Worm (Caenorhabditis elegans) whole organism, mixed stage, embryonic: Measurements from ENCODE around the gene C35D10.1.
A peak's percentile ranks its signal among the peaks of the same experiment; 100 is the strongest.

Experiments used
- M03D4.4 ChIP-seq: sonication (generic microtip); optimal IDR thresholded peaks from 2 replicates; lab custom pipeline; 2017; ENCODE audit warnings: mild to moderate bottlenecking, missing genetic modification characterization, missing compliant biosample characterization
- bed-3 ChIP-seq: fragments of 200-800 bp; sonication (Bioruptor generic); optimal IDR thresholded peaks from 3 replicates; lab custom pipeline; 2018; ENCODE audit warnings: mild to moderate bottlenecking, missing genetic modification characterization, moderate library complexity, missing compliant biosample characterization
- blmp-1 ChIP-seq: fragments of 150-350 bp; optimal IDR thresholded peaks from 2 replicates; lab custom pipeline; 2014; ENCODE audit warnings: missing biosample characterization, missing genetic modification characterization
- ceh-39 ChIP-seq: fragments of 150-350 bp; optimal IDR thresholded peaks from 2 replicates; lab custom pipeline; 2014; ENCODE audit warnings: missing biosample characterization, missing genetic modification characterization
- ceh-43 ChIP-seq: fragments of 200-800 bp; sonication (Bioruptor generic); optimal IDR thresholded peaks from 2 replicates; lab custom pipeline; 2018; ENCODE audit warnings: mild to moderate bottlenecking, missing genetic modification characterization, moderate library complexity, missing compliant biosample characterization
- ceh-83 ChIP-seq: fragments of 200-800 bp; sonication (Bioruptor generic); optimal IDR thresholded peaks from 2 replicates; lab custom pipeline; 2018; ENCODE audit warnings: mild to moderate bottlenecking, missing genetic modification characterization, missing compliant biosample characterization
- ces-1 ChIP-seq: fragments of 150-350 bp; optimal IDR thresholded peaks from 2 replicates; lab custom pipeline; 2014; ENCODE audit warnings: missing biosample characterization, missing genetic modification reagents, missing genetic modification characterization
- cnd-1 ChIP-seq: fragments of 200-800 bp; sonication (Bioruptor generic); optimal IDR thresholded peaks from 2 replicates; lab custom pipeline; 2018; ENCODE audit warnings: mild to moderate bottlenecking, missing genetic modification characterization, missing compliant biosample characterization
- drap-1 ChIP-seq: fragments of 200-800 bp; sonication (Bioruptor generic); optimal IDR thresholded peaks from 3 replicates; lab custom pipeline; 2018; ENCODE audit warnings: mild to moderate bottlenecking, missing genetic modification characterization, missing compliant biosample characterization
- elt-1 ChIP-seq: sonication (generic microtip); optimal IDR thresholded peaks from 2 replicates; lab custom pipeline; 2017; ENCODE audit warnings: missing genetic modification characterization, mild to moderate bottlenecking, missing compliant biosample characterization, antibody characterized with exemption, moderate library complexity, borderline replicate concordance; ENCODE audit not compliant: insufficient read depth
- elt-3 ChIP-seq: fragments of 150-350 bp; optimal IDR thresholded peaks from 2 replicates; lab custom pipeline; 2014; ENCODE audit warnings: missing biosample characterization, missing genetic modification characterization
- flh-1 ChIP-seq: fragments of 200-800 bp; sonication (Bioruptor generic); optimal IDR thresholded peaks from 2 replicates; lab custom pipeline; 2018; ENCODE audit warnings: mild to moderate bottlenecking, missing genetic modification characterization, moderate library complexity, missing compliant biosample characterization
- ham-2 ChIP-seq: fragments of 200-800 bp; sonication (Bioruptor generic); optimal IDR thresholded peaks from 2 replicates; lab custom pipeline; 2018; ENCODE audit warnings: mild to moderate bottlenecking, missing genetic modification characterization, missing compliant biosample characterization
- hlh-1 ChIP-seq: fragments of 150-350 bp; optimal IDR thresholded peaks from 2 replicates; lab custom pipeline; 2014; ENCODE audit warnings: missing biosample characterization, missing genetic modification reagents, missing genetic modification characterization
- lin-13 ChIP-seq: fragments of 150-350 bp; optimal IDR thresholded peaks from 2 replicates; lab custom pipeline; 2014; ENCODE audit warnings: missing biosample characterization, missing genetic modification characterization
- lin-32 ChIP-seq: fragments of 200-800 bp; sonication (Bioruptor generic); optimal IDR thresholded peaks from 2 replicates; lab custom pipeline; 2018; ENCODE audit warnings: mild to moderate bottlenecking, missing genetic modification characterization, missing compliant biosample characterization
- lsy-2 ChIP-seq: fragments of 150-350 bp; optimal IDR thresholded peaks from 2 replicates; lab custom pipeline; 2014; ENCODE audit warnings: missing biosample characterization, missing genetic modification characterization
- mab-5 ChIP-seq: fragments of 150-350 bp; optimal IDR thresholded peaks from 2 replicates; lab custom pipeline; 2014; ENCODE audit warnings: missing biosample characterization, missing genetic modification characterization
- mep-1 ChIP-seq: fragments of 150-350 bp; optimal IDR thresholded peaks from 2 replicates; lab custom pipeline; 2017; ENCODE audit warnings: missing biosample characterization, missing genetic modification reagents, missing genetic modification characterization, inconsistent platforms
- mls-2 ChIP-seq: sonication (generic microtip); optimal IDR thresholded peaks from 2 replicates; lab custom pipeline; 2016; ENCODE audit warnings: mild to moderate bottlenecking, missing genetic modification characterization, moderate library complexity, missing compliant biosample characterization
- nhr-12 ChIP-seq: fragments of 150-350 bp; optimal IDR thresholded peaks from 2 replicates; lab custom pipeline; 2014; ENCODE audit warnings: missing biosample characterization, missing genetic modification characterization
- nhr-2 ChIP-seq: fragments of 150-350 bp; optimal IDR thresholded peaks from 2 replicates; lab custom pipeline; 2014; ENCODE audit warnings: missing biosample characterization, missing genetic modification characterization
- nhr-237 ChIP-seq: fragments of 150-350 bp; optimal IDR thresholded peaks from 2 replicates; lab custom pipeline; 2014; ENCODE audit warnings: missing biosample characterization, missing genetic modification characterization
- nhr-28 ChIP-seq: fragments of 150-350 bp; optimal IDR thresholded peaks from 2 replicates; lab custom pipeline; 2014; ENCODE audit warnings: missing biosample characterization, missing genetic modification characterization
- nhr-76 ChIP-seq: sonication (generic microtip); optimal IDR thresholded peaks from 2 replicates; lab custom pipeline; 2017; ENCODE audit warnings: missing biosample characterization, missing genetic modification characterization
- pha-4 ChIP-seq: fragments of 150-350 bp; optimal IDR thresholded peaks from 2 replicates; lab custom pipeline; 2018; ENCODE audit warnings: missing biosample characterization, missing genetic modification reagents, missing genetic modification characterization
- sem-2 ChIP-seq: fragments of 200-800 bp; sonication (Bioruptor generic); optimal IDR thresholded peaks from 2 replicates; lab custom pipeline; 2018; ENCODE audit warnings: mild to moderate bottlenecking, missing genetic modification characterization, missing compliant biosample characterization
- snpc-4 ChIP-seq: fragments of 150-350 bp; optimal IDR thresholded peaks from 2 replicates; lab custom pipeline; 2014; ENCODE audit warnings: missing biosample characterization, missing genetic modification characterization
- sptf-1 ChIP-seq: sonication (generic microtip); optimal IDR thresholded peaks from 2 replicates; lab custom pipeline; 2017; ENCODE audit warnings: mild to moderate bottlenecking, missing genetic modification characterization, moderate library complexity, missing compliant biosample characterization
- tbx-8 ChIP-seq: fragments of 200-800 bp; sonication (Bioruptor generic); optimal IDR thresholded peaks from 2 replicates; lab custom pipeline; 2018; ENCODE audit warnings: mild to moderate bottlenecking, missing genetic modification characterization, moderate library complexity, missing compliant biosample characterization
- unc-120 ChIP-seq: sonication (generic microtip); optimal IDR thresholded peaks from 2 replicates; lab custom pipeline; 2017; ENCODE audit warnings: missing genetic modification characterization, missing compliant biosample characterization; ENCODE audit not compliant: poor library complexity, severe bottlenecking
- unc-39 ChIP-seq: fragments of 150-350 bp; optimal IDR thresholded peaks from 2 replicates; lab custom pipeline; 2014; ENCODE audit warnings: missing biosample characterization, missing genetic modification characterization
- unc-62 ChIP-seq: fragments of 150-350 bp; optimal IDR thresholded peaks from 2 replicates; lab custom pipeline; 2014; ENCODE audit warnings: missing biosample characterization, missing genetic modification reagents, missing genetic modification characterization
- zip-8 ChIP-seq: fragments of 150-350 bp; optimal IDR thresholded peaks from 2 replicates; lab custom pipeline; 2014; ENCODE audit warnings: missing biosample characterization, missing genetic modification characterization
- ztf-11 ChIP-seq: fragments of 150-350 bp; optimal IDR thresholded peaks from 2 replicates; lab custom pipeline; 2014; ENCODE audit warnings: missing biosample characterization, missing genetic modification characterization

The C35D10.1 gene

DNA sequence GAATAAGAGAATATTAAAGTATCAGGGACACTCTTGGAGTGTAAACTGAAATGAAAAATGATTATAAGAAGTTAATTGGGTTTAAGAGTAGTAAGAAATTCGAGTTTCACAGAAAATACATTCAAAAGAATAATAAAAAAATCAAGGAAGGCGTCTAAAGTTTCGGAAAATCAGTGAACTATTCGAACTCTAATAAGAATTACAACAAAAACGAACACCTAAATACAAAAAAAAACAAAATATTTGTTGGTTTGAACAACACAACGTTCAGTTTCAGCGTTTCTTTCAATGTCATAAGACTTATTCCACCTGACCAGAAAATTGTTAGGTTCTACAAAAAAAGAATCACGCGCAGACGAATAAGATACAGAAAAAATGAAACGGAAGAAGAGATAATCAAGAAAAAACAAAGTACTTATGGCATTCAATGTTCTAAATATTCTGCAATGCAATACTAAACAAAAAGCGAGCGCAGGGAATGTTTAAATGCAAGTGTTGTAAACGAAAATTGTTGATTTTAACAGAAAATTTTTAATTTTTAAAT, 19.6 kb downstream of the C35D10.1 start, which contains the start of gene nhl-2:
TSS of gene nhl-2 (minus strand) at position 51 of the 544 bp plus-strand sequence.
- TF ChIP-seq nhr-12 (tag; lab: Kevin White, UChicago) = no peak
- no peak for TF ChIP-seq ceh-43 (GFP tag; lab: Kevin White, UChicago)
- TF ChIP-seq unc-120 = no peak
- TF ChIP-seq lin-13 (tag; lab: Kevin White, UChicago) = no peak
- no peak for TF ChIP-seq nhr-28
- no peak for TF ChIP-seq hlh-1

- TF ChIP-seq nhr-237 (peak; percentile 97), hlh-1 (peak; percentile 84), mab-5 (peak; percentile 61), flh-1 (GFP tag; lab: Kevin White, UChicago) (no peak), mep-1 (tag; lab: Kevin White, UChicago) (peak; percentile 96), sptf-1 (peak; percentile 88), ztf-11 (peak; percentile 91), ceh-83 (GFP tag; lab: Kevin White, UChicago) (no peak), elt-3 (peak; percentile 69), cnd-1 (tag; lab: Kevin White, UChicago) (peak; percentile 86), ceh-39 (peak; percentile 85), mls-2 (peak; percentile 83), pha-4 (tag; lab: Kevin White, UChicago) (peak; percentile 98), nhr-12 (tag; lab: Kevin White, UChicago) (peak; percentile 72), nhr-28 (no peak), ces-1 (GFP tag; lab: Kevin White, UChicago) (peak; percentile 84), sem-2 (GFP tag; lab: Kevin White, UChicago) (no peak), bed-3 (GFP tag; lab: Kevin White, UChicago) (no peak), blmp-1 (tag; lab: Kevin White, UChicago) (peak; percentile 89), zip-8 (peak; percentile 42), drap-1 (GFP tag; lab: Kevin White, UChicago) (peak; percentile 84), lin-32 (GFP tag; lab: Kevin White, UChicago) (peak; percentile 30), lin-13 (tag; lab: Kevin White, UChicago) (peak; percentile 91), nhr-76 (tag; lab: Kevin White, UChicago) (peak; percentile 29), snpc-4 (tag; lab: Kevin White, UChicago) (no peak), unc-39 (tag; lab: Kevin White, UChicago) (peak; percentile 47), nhr-2 (tag; lab: Kevin White, UChicago) (peak; percentile 50), M03D4.4 (tag; lab: Kevin White, UChicago) (peak; percentile 86), unc-62 (GFP tag; lab: Kevin White, UChicago) (peak; percentile 95), ham-2 (GFP tag; lab: Kevin White, UChicago) (peak; percentile 92), unc-120 (peak; percentile 89), ceh-43 (GFP tag; lab: Kevin White, UChicago) (peak; percentile 52), tbx-8 (GFP tag; lab: Kevin White, UChicago) (peak; percentile 41), elt-1 (tag; lab: Kevin White, UChicago) (no peak), lsy-2 (tag; lab: Kevin White, UChicago) (peak; percentile 88)
- TF ChIP-seq, all 35 proteins: peak for 28
Observed at ce11 chrIII:4899728-4900127, 20.2 kb downstream of the C35D10.1 start.

ce11 chrIII:4900260-4900659, 20.7 kb downstream of the C35D10.1 start, which contains the start of gene tag-340:
TSS of gene tag-340 (plus strand) at chrIII:4900508.
- no peak for TF ChIP-seq mab-5
- no peak for TF ChIP-seq nhr-76 (tag; lab: Kevin White, UChicago)
- TF ChIP-seq ceh-39 = no peak
- TF ChIP-seq sem-2 (GFP tag; lab: Kevin White, UChicago) = no peak
- TF ChIP-seq nhr-2 (tag; lab: Kevin White, UChicago) = no peak
- no peak for TF ChIP-seq drap-1 (GFP tag; lab: Kevin White, UChicago)
- TF ChIP-seq sptf-1 = no peak
- TF ChIP-seq blmp-1 (tag; lab: Kevin White, UChicago) = no peak
- TF ChIP-seq nhr-12 (tag; lab: Kevin White, UChicago) = no peak
- TF ChIP-seq mls-2 = no peak
- no peak for TF ChIP-seq unc-62 (GFP tag; lab: Kevin White, UChicago)
- TF ChIP-seq mep-1 (tag; lab: Kevin White, UChicago) = no peak
- no peak for TF ChIP-seq ceh-83 (GFP tag; lab: Kevin White, UChicago)
- no peak for TF ChIP-seq M03D4.4 (tag; lab: Kevin White, UChicago)
- TF ChIP-seq elt-1 (tag; lab: Kevin White, UChicago) = no peak
- TF ChIP-seq lin-32 (GFP tag; lab: Kevin White, UChicago) = no peak
- no peak for TF ChIP-seq bed-3 (GFP tag; lab: Kevin White, UChicago)
- no peak for TF ChIP-seq lin-13 (tag; lab: Kevin White, UChicago)
- no peak for TF ChIP-seq elt-3
